Worm (Caenorhabditis elegans): ENCODE measurements around the gene Y48B6A.13.

- TF ChIP-seq sea-2 (GFP tag; IDR thresholded peaks at IDR 0.05) (no peak), C17E4.6 (GFP tag; IDR thresholded peaks at IDR 0.05) (peak; percentile 13; the same call in 1 of the 2 replicates), ama-1 (optimal IDR thresholded peaks at IDR 0.05) (no peak), ama-1 (GFP tag; optimal IDR thresholded peaks at IDR 0.05) (no peak), F33H1.4 (GFP tag; IDR thresholded peaks at IDR 0.05) (no peak), Y67H2A.10 (GFP tag; conservative IDR thresholded peaks at IDR 0.05) (no peak), tbx-9 (tag; optimal IDR thresholded peaks at IDR 0.05; ENCODE audit: borderline replicate concordance) (no peak), nhr-90 (tag; optimal IDR thresholded peaks at IDR 0.05) (peak; percentile 52)
Observed at ce11 chrII:14250147-14250965, 24.3 kb upstream of the Y48B6A.13 start, which contains the start of gene hmg-1.1.
